Worm (Caenorhabditis elegans) whole organism, L4 larva: Measurements from ENCODE around the gene irg-2.

Experiments
- F49E8.2 ChIP-seq: sonication (generic microtip); optimal IDR thresholded peaks from 2 replicates; lab custom pipeline; 2016; ENCODE audit warnings: missing compliant biosample characterization, mild to moderate bottlenecking, missing genetic modification characterization, borderline replicate concordance
- ZK337.2 ChIP-seq: fragments of 200-800 bp; sonication (Bioruptor generic); IDR thresholded peaks from 2 replicates; pipeline ENCODE4 v1.3.6; 2022; ENCODE audit warnings: missing genetic modification reagents, missing genetic modification characterization, missing compliant biosample characterization
- gei-8 ChIP-seq: fragments of 200-800 bp; sonication (Bioruptor generic); optimal IDR thresholded peaks from 2 replicates; lab custom pipeline; 2018; ENCODE audit warnings: mild to moderate bottlenecking, missing genetic modification characterization, missing compliant biosample characterization
- lin-13 ChIP-seq: fragments of 150-350 bp; optimal IDR thresholded peaks from 2 replicates; lab custom pipeline; 2014; ENCODE audit warnings: missing biosample characterization, missing genetic modification reagents, missing genetic modification characterization
- madf-5 ChIP-seq, 2 experiments: fragments of 200-800 bp; sonication (Bioruptor generic); IDR thresholded peaks; 2 replicates each; pipeline ENCODE4 v1.3.6; 2022; ENCODE audit warnings: missing compliant biosample characterization in 2 of 2, missing genetic modification characterization in 2 of 2
- mep-1 ChIP-seq: fragments of 150-350 bp; sonication (generic microtip); optimal IDR thresholded peaks from 3 replicates; lab custom pipeline; 2014; ENCODE audit warnings: missing biosample characterization, missing genetic modification characterization
- mxl-3 ChIP-seq: fragments of 200-800 bp; sonication (Bioruptor generic); optimal IDR thresholded peaks from 2 replicates; lab custom pipeline; 2018; ENCODE audit warnings: mild to moderate bottlenecking, missing genetic modification characterization, missing compliant biosample characterization
- nhr-237 ChIP-seq: sonication (generic microtip); optimal IDR thresholded peaks from 2 replicates; lab custom pipeline; 2017; ENCODE audit warnings: missing biosample characterization, missing genetic modification characterization
- nhr-76 ChIP-seq: fragments of 150-350 bp; optimal IDR thresholded peaks from 2 replicates; lab custom pipeline; 2014; ENCODE audit warnings: missing biosample characterization, missing genetic modification characterization
- unc-62 ChIP-seq, 3 experiments: fragments of 150-350 bp in 1 of 3; sonication (generic microtip); optimal IDR thresholded peaks in 2 of 3; peaks in 1 of 3; 1 replicate in 1 of 3; 2 replicates in 2 of 3; lab custom pipeline; 2014 to 2017; ENCODE audit warnings: missing biosample characterization in 3 of 3, missing genetic modification characterization in 3 of 3, missing genetic modification reagents in 3 of 3, missing genotype in 1 of 3

DNA sequence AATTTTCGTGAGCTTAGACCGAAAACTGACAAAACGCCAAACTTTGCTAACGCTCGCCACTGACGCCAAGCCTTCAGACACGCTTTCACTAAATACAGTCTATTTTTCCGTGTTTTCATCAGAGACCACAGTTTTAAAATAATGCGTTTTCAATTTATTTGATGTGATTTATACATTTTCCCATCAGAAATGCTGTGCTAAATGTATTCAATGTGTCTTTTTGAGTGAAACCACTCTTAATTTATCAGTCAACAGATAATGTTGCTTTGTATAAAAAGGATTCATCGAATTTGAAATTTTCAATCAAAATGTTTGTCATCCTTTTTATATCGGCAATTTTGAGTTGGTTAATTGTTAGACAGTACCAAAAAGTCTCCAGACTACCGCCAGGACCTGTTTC is 10.7 kb upstream of the irg-2 start, which contains the start of gene cyp-35A4:
- TF ChIP-seq nhr-237 (tag; lab: Kevin White, UChicago) (no peak), mep-1 (no peak), unc-62 (GFP tag; optimal IDR thresholded peaks at IDR 0.05 in 1 of 2; lab: Kevin White, UChicago) (no peak), unc-62 (tag; optimal IDR thresholded peaks at IDR 0.05; lab: Kevin White, UChicago) (no peak), gei-8 (GFP tag; lab: Kevin White, UChicago) (no peak), madf-5 (GFP tag; IDR thresholded peaks at IDR 0.05; lab: Robert Waterston, UW) (no peak), lin-13 (GFP tag; lab: Kevin White, UChicago) (no peak), mxl-3 (GFP tag; lab: Kevin White, UChicago) (no peak), ZK337.2 (GFP tag; lab: Robert Waterston, UW) (no peak), F49E8.2 (no peak), nhr-76 (tag; lab: Kevin White, UChicago) (no peak)
